Worm (Caenorhabditis elegans) whole organism, L3 larva: Measurements from ENCODE around the gene F32D8.4.

Experiments used
- R02D3.7 ChIP-seq: fragments of 150-350 bp; optimal IDR thresholded peaks from 2 replicates; lab custom pipeline; 2014; ENCODE audit warnings: missing biosample characterization, missing genetic modification characterization
- aly-2 ChIP-seq: fragments of 150-350 bp; optimal IDR thresholded peaks from 2 replicates; lab custom pipeline; 2014; ENCODE audit warnings: missing biosample characterization, missing genetic modification characterization
- ceh-16 ChIP-seq: sonication (generic microtip); optimal IDR thresholded peaks from 2 replicates; lab custom pipeline; 2017; ENCODE audit warnings: missing biosample characterization, missing genetic modification characterization
- ceh-28 ChIP-seq: fragments of 150-350 bp; optimal IDR thresholded peaks from 2 replicates; lab custom pipeline; 2014; ENCODE audit warnings: missing biosample characterization, missing genetic modification reagents, missing genetic modification characterization
- ceh-82 ChIP-seq: fragments of 150-350 bp; optimal IDR thresholded peaks from 2 replicates; lab custom pipeline; 2014; ENCODE audit warnings: missing biosample characterization, missing genetic modification characterization
- ceh-9 ChIP-seq: sonication (generic microtip); optimal IDR thresholded peaks from 2 replicates; lab custom pipeline; 2018; ENCODE audit warnings: missing biosample characterization, missing genetic modification characterization
- daf-12 ChIP-seq: fragments of 150-350 bp; optimal IDR thresholded peaks from 2 replicates; lab custom pipeline; 2014; ENCODE audit warnings: missing biosample characterization, missing genetic modification reagents, missing genetic modification characterization
- egl-27 ChIP-seq: sonication (generic microtip); optimal IDR thresholded peaks from 4 replicates; lab custom pipeline; 2017; ENCODE audit warnings: missing biosample characterization, missing genetic modification reagents, missing genetic modification characterization
- egl-5 ChIP-seq: fragments of 150-350 bp; optimal IDR thresholded peaks from 2 replicates; lab custom pipeline; 2017; ENCODE audit warnings: missing biosample characterization, missing genetic modification reagents, missing genetic modification characterization, inconsistent platforms
- elt-1 ChIP-seq: fragments of 150-350 bp; optimal IDR thresholded peaks from 2 replicates; lab custom pipeline; 2014; ENCODE audit warnings: missing biosample characterization, missing genetic modification characterization
- elt-2 ChIP-seq: sonication (generic microtip); optimal IDR thresholded peaks from 2 replicates; lab custom pipeline; 2016; ENCODE audit warnings: missing genetic modification reagents, mild to moderate bottlenecking, missing genetic modification characterization, missing compliant biosample characterization
- elt-3 ChIP-seq, 3 experiments: fragments of 150-350 bp in 1 of 3; sonication (generic microtip) in 2 of 3; optimal IDR thresholded peaks; 2 replicates in 2 of 3; 4 replicates in 1 of 3; lab custom pipeline; 2014 to 2017; ENCODE audit warnings: missing biosample characterization in 3 of 3, missing genetic modification characterization in 3 of 3
- eor-1 ChIP-seq, 2 experiments: fragments of 150-350 bp; optimal IDR thresholded peaks; 2 replicates each; lab custom pipeline; 2014 to 2018; ENCODE audit warnings: missing biosample characterization in 2 of 2, missing genetic modification characterization in 2 of 2
- fkh-10 ChIP-seq: sonication (generic microtip); optimal IDR thresholded peaks from 2 replicates; lab custom pipeline; 2017; ENCODE audit warnings: missing biosample characterization, missing genetic modification reagents, missing genetic modification characterization
- fkh-2 ChIP-seq: fragments of 150-350 bp; optimal IDR thresholded peaks from 2 replicates; lab custom pipeline; 2014; ENCODE audit warnings: missing biosample characterization, missing genetic modification reagents, missing genetic modification characterization
- hmg-11 ChIP-seq: sonication (generic microtip); optimal IDR thresholded peaks from 2 replicates; lab custom pipeline; 2016; ENCODE audit warnings: missing genetic modification characterization, missing compliant biosample characterization
- jun-1 ChIP-seq: fragments of 150-350 bp; optimal IDR thresholded peaks from 2 replicates; lab custom pipeline; 2014; ENCODE audit warnings: missing biosample characterization, missing genetic modification reagents, missing genetic modification characterization
- lin-15B ChIP-seq: fragments of 150-350 bp; optimal IDR thresholded peaks from 2 replicates; lab custom pipeline; 2014; ENCODE audit warnings: missing biosample characterization, missing genetic modification characterization
- lsy-12 ChIP-seq: sonication (generic microtip); optimal IDR thresholded peaks from 2 replicates; lab custom pipeline; 2016; ENCODE audit warnings: mild to moderate bottlenecking, missing genetic modification characterization, missing compliant biosample characterization
- nfya-1 ChIP-seq: sonication (generic microtip); optimal IDR thresholded peaks from 2 replicates; lab custom pipeline; 2017; ENCODE audit warnings: missing genetic modification characterization, mild to moderate bottlenecking, missing compliant biosample characterization, antibody characterized with exemption, moderate library complexity; ENCODE audit not compliant: insufficient read depth
- nhr-11 ChIP-seq: fragments of 150-350 bp; optimal IDR thresholded peaks from 2 replicates; lab custom pipeline; 2014; ENCODE audit warnings: missing biosample characterization, missing genetic modification characterization
- nhr-12 ChIP-seq: fragments of 150-350 bp; optimal IDR thresholded peaks from 2 replicates; lab custom pipeline; 2014; ENCODE audit warnings: missing biosample characterization, missing genetic modification characterization
- nhr-23 ChIP-seq: fragments of 150-350 bp; optimal IDR thresholded peaks from 2 replicates; lab custom pipeline; 2014; ENCODE audit warnings: missing biosample characterization, missing genetic modification reagents, missing genetic modification characterization
- nhr-237 ChIP-seq: fragments of 150-350 bp; optimal IDR thresholded peaks from 2 replicates; lab custom pipeline; 2014; ENCODE audit warnings: missing biosample characterization, missing genetic modification characterization
- nhr-28 ChIP-seq: fragments of 150-350 bp; optimal IDR thresholded peaks from 2 replicates; lab custom pipeline; 2014; ENCODE audit warnings: missing biosample characterization, missing genetic modification characterization
- nhr-43 ChIP-seq: sonication (generic microtip); optimal IDR thresholded peaks from 2 replicates; lab custom pipeline; 2016; ENCODE audit warnings: mild to moderate bottlenecking, missing genetic modification characterization, missing compliant biosample characterization; ENCODE audit not compliant: poor library complexity, severe bottlenecking
- nhr-76 ChIP-seq: fragments of 150-350 bp; sonication (generic microtip); optimal IDR thresholded peaks from 5 replicates; lab custom pipeline; 2014; ENCODE audit warnings: missing biosample characterization, missing genetic modification characterization
- nhr-77 ChIP-seq: fragments of 150-350 bp; optimal IDR thresholded peaks from 2 replicates; lab custom pipeline; 2014; ENCODE audit warnings: missing biosample characterization, missing genetic modification characterization
- pha-4 ChIP-seq: fragments of 150-350 bp; optimal IDR thresholded peaks from 2 replicates; lab custom pipeline; 2014; ENCODE audit warnings: missing biosample characterization, missing genetic modification reagents, missing genetic modification characterization
- pqm-1 ChIP-seq: fragments of 150-350 bp; optimal IDR thresholded peaks from 2 replicates; lab custom pipeline; 2017; ENCODE audit warnings: missing biosample characterization, missing genetic modification characterization, inconsistent platforms
- sea-2 ChIP-seq: fragments of 150-350 bp; sonication (generic microtip); optimal IDR thresholded peaks from 4 replicates; lab custom pipeline; 2014; ENCODE audit warnings: missing biosample characterization, missing genetic modification reagents, missing genetic modification characterization
- skn-1 ChIP-seq: fragments of 150-350 bp; optimal IDR thresholded peaks from 2 replicates; lab custom pipeline; 2014; ENCODE audit warnings: missing biosample characterization, missing genetic modification characterization
- snpc-4 ChIP-seq: fragments of 150-350 bp; optimal IDR thresholded peaks from 2 replicates; lab custom pipeline; 2014; ENCODE audit warnings: missing biosample characterization, missing genetic modification characterization
- tbx-2 ChIP-seq: sonication (generic microtip); optimal IDR thresholded peaks from 2 replicates; lab custom pipeline; 2016; ENCODE audit warnings: mild to moderate bottlenecking, missing genetic modification characterization, missing compliant biosample characterization
- unc-39 ChIP-seq: sonication (generic microtip); optimal IDR thresholded peaks from 4 replicates; lab custom pipeline; 2017; ENCODE audit warnings: missing biosample characterization, missing genetic modification characterization
- unc-62 ChIP-seq: fragments of 150-350 bp; sonication (generic microtip); optimal IDR thresholded peaks from 4 replicates; lab custom pipeline; 2014; ENCODE audit warnings: missing biosample characterization, missing genetic modification reagents, missing genetic modification characterization
- zag-1 ChIP-seq: fragments of 150-350 bp; optimal IDR thresholded peaks from 2 replicates; lab custom pipeline; 2014; ENCODE audit warnings: missing biosample characterization, missing genetic modification characterization
- ztf-11 ChIP-seq: fragments of 150-350 bp; optimal IDR thresholded peaks from 2 replicates; lab custom pipeline; 2014; ENCODE audit warnings: missing biosample characterization, missing genetic modification characterization
- ztf-4 ChIP-seq: fragments of 150-350 bp; optimal IDR thresholded peaks from 2 replicates; lab custom pipeline; 2014; ENCODE audit warnings: missing biosample characterization, missing genetic modification characterization

F32D8.4 gene

DNA sequence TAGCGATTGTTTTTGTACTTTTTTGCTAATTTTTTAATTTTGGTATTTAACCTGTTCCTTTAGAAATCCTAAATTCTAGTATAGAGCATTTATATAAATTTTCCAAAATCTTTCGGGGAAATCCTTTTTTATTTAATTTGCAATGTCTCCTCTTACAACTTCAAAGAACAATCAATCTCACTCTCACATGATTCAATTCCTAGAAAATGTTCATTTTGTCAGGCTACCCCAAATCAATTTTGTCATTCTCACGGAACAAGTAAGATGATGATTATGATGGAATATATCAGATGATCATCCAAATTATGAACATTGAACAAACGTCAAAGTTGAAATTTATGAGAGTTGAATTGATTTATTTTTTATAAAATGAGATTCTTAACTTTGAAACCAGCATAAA, 43.9 kb upstream of the F32D8.4 start:
- TF ChIP-seq fkh-10 (peak; percentile 85), nhr-23 (peak; percentile 58), nhr-43 (peak; percentile 42), nhr-28 (tag; lab: Kevin White, UChicago) (no peak), nhr-11 (tag; lab: Kevin White, UChicago) (peak; percentile 37), pqm-1 (no peak), fkh-2 (tag; lab: Kevin White, UChicago) (no peak), nhr-12 (no peak)

DNA sequence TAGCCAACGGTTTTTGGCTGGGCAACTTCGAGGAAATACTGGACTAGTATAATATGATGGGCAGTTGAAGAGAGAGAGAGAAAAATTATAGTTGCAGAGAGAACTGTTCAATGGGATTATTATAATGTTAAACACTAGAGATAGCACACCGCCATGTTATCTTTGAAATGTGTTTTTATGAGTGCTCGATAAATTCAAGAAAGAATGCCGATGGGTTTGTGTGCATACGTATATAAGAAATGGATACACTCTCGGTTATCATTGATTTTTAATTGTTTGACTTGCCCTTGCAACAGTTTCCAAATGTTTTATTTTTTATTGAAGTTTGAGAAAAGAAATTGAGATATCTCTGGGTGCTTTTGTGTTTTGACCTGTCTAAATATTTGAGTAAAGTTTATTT, 43.3 kb upstream of the F32D8.4 start, which contains the start of gene F17C11.12:
TSS of gene F17C11.12 (minus strand) at position 240 of the 400 bp plus-strand sequence.
- no peak for TF ChIP-seq daf-12
- TF ChIP-seq snpc-4, result no peak
- TF ChIP-seq lin-15B, result no peak
- no peak for TF ChIP-seq nhr-77 (tag; lab: Kevin White, UChicago)
- no peak for TF ChIP-seq aly-2
- TF ChIP-seq nhr-11 (tag; lab: Kevin White, UChicago), result no peak
- peak; percentile 91 for TF ChIP-seq elt-2 (tag; lab: Kevin White, UChicago)
- TF ChIP-seq pqm-1, result peak; percentile 86

DNA sequence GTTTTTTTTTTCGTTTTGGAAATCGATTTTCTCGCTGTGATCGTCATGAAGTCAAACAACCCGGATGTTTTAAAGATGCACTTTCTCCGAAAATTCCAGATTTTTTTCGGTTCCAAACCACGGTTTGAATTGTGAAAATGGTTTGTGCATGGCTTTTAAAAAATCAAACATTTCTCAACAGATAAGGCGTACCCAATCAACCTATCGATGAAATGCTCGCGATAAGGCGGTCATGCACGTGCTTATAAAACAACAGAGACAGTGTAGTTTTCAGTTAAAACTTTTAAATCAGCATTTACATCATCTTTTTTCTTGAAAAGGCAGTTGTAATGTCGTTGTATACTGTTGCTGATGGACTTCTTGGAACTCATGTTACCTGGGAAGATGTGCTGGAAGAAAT, 39.1 kb upstream of the F32D8.4 start, which contains the start of gene F58B4.5:
TSS of gene F58B4.5 (plus strand) at position 283 of the 400 bp plus-strand sequence.
- TF ChIP-seq lin-15B (no peak), unc-62 (GFP tag; lab: Kevin White, UChicago) (no peak), tbx-2 (tag; lab: Kevin White, UChicago) (no peak), nhr-11 (tag; lab: Kevin White, UChicago) (no peak), aly-2 (no peak), snpc-4 (no peak), nhr-28 (tag; lab: Kevin White, UChicago) (no peak), pha-4 (tag; lab: Kevin White, UChicago) (no peak), ceh-28 (tag; lab: Kevin White, UChicago) (no peak), pqm-1 (peak; percentile 29), elt-2 (tag; lab: Kevin White, UChicago) (peak; percentile 94)

DNA sequence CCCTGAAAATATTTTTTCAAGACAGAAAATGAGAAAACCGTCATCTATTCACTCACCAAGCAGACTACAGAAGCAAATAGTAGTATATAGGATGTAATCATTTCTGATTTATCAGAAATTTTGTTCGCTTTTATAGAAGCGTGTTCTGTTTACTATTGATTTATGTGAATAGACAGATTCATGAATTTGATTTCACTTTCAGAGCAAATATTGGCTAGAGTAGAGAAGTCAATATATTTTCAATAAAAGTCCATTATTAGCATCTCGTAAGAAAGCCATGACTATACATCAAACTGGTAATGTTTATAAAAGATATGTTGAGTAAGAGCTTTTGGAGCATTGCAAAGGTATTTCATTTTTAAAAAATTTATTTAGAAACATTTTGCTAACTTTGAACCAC, 37.8 kb upstream of the F32D8.4 start, which contains the start of gene scvp-1:
TSS of gene scvp-1 (minus strand) at position 101 of the 400 bp plus-strand sequence.
- TF ChIP-seq nhr-76 (tag; lab: Kevin White, UChicago) (no peak), sea-2 (GFP tag; lab: Kevin White, UChicago) (no peak), ceh-82 (no peak)
- TF ChIP-seq, all 47 proteins: peak for 0

DNA sequence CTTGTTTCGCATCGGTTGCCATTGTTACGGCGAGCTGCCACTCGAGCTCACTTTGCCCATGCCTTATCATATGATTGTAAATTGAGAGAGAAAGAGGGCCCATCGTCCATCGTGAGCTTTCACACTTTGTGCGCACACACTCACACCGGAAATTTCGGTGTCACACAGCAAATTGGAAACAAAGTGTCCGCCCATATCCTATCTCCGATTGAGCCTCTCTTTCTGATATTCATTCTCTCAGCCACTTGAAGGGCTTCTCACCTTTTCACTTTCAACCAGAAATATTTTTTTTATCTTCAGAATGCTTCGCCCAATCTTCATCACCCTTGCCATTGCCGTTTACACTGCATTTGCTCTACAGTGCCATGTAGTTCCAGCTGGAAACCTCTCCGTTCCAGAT, 36.2 kb upstream of the F32D8.4 start, which contains the start of gene F58B4.3:
TSS of gene F58B4.3 (plus strand) at position 301 of the 400 bp plus-strand sequence.
- no peak for TF ChIP-seq daf-12
- no peak for TF ChIP-seq egl-5 (tag; lab: Kevin White, UChicago)
- TF ChIP-seq eor-1 (tag; optimal IDR thresholded peaks at IDR 0.05; lab: Kevin White, UChicago), result no peak
- TF ChIP-seq skn-1 (tag; lab: Kevin White, UChicago), result no peak
- no peak for TF ChIP-seq elt-3 (tag; optimal IDR thresholded peaks at IDR 0.05; lab: Kevin White, UChicago)
- TF ChIP-seq jun-1, result no peak
- TF ChIP-seq lin-15B, result no peak
- TF ChIP-seq lsy-12 (tag; lab: Kevin White, UChicago), result no peak
- TF ChIP-seq fkh-10, result no peak
- no peak for TF ChIP-seq ceh-28 (tag; lab: Kevin White, UChicago)
- TF ChIP-seq R02D3.7 (tag; lab: Kevin White, UChicago), result no peak
- TF ChIP-seq nhr-43, result no peak
- no peak for TF ChIP-seq nhr-237
- TF ChIP-seq aly-2, result no peak
- TF ChIP-seq ceh-16 (tag; lab: Kevin White, UChicago), result no peak
- TF ChIP-seq unc-39 (tag; lab: Kevin White, UChicago), result no peak
- TF ChIP-seq nhr-23, result no peak
- no peak for TF ChIP-seq nhr-11 (tag; lab: Kevin White, UChicago)
- TF ChIP-seq elt-2 (tag; lab: Kevin White, UChicago), result no peak
- no peak for TF ChIP-seq ceh-9 (tag; lab: Kevin White, UChicago)

DNA sequence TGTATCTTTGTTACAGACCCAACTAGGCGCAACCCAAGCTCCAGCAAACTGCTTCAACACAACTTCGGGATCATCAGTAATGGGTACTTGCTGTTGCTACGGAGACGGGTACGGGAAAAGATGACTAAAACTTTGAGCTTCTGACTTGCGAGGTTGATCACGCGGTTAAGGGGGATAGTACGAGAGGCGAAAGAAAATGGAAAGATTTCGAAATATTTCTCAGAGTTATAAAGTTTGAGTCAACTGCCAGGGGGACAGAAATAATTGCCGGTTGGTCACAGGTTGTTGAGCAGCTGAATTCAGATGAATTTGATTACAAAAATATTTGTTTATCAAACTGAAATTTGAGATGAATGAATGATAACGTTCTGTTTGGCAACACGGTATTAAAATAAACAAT, 32.3 kb upstream of the F32D8.4 start:
- no peak for TF ChIP-seq hmg-11 (tag; lab: Kevin White, UChicago)
- TF ChIP-seq ceh-28 (tag; lab: Kevin White, UChicago), result no peak
- TF ChIP-seq R02D3.7 (tag; lab: Kevin White, UChicago), result no peak
- TF ChIP-seq nhr-77 (tag; lab: Kevin White, UChicago), result no peak
- no peak for TF ChIP-seq ceh-16 (tag; lab: Kevin White, UChicago)
- no peak for TF ChIP-seq nhr-11 (tag; lab: Kevin White, UChicago)
- TF ChIP-seq ceh-9 (tag; lab: Kevin White, UChicago), result no peak
- no peak for TF ChIP-seq nfya-1 (tag; lab: Kevin White, UChicago)
- TF ChIP-seq ztf-4 (tag; lab: Kevin White, UChicago), result no peak
- no peak for TF ChIP-seq jun-1
- no peak for TF ChIP-seq fkh-2 (tag; lab: Kevin White, UChicago)
- TF ChIP-seq ztf-11 (tag; lab: Kevin White, UChicago), result no peak
- TF ChIP-seq zag-1, result no peak
- no peak for TF ChIP-seq egl-5 (tag; lab: Kevin White, UChicago)
- TF ChIP-seq egl-27 (tag; lab: Kevin White, UChicago), result no peak
- no peak for TF ChIP-seq pqm-1
- TF ChIP-seq elt-1, result no peak
